Fruit fly (Drosophila melanogaster) whole organism, embryonic: ENCODE measurements around the gene CG7607.

Experiments used
- Atf-2 ChIP-seq: fragments of 200-800 bp; sonication (Bioruptor generic); optimal IDR thresholded peaks from 2 replicates; lab custom pipeline; 2016; ENCODE audit warnings: missing biosample characterization, missing genetic modification characterization
- Awh ChIP-seq: fragments of 200-800 bp; sonication (Bioruptor generic); IDR thresholded peaks from 2 replicates; pipeline ENCODE4, ENCODE4 v1.3.6; 2022; ENCODE audit warnings: missing biosample characterization, missing genetic modification characterization
- Bteb2 ChIP-seq: fragments of 200-800 bp; sonication (Bioruptor generic); optimal IDR thresholded peaks from 2 replicates; lab custom pipeline; 2016; ENCODE audit warnings: missing biosample characterization, missing genetic modification characterization
- CG10321 ChIP-seq: fragments of 200-800 bp; sonication (Bioruptor generic); IDR thresholded peaks from 2 replicates; pipeline ENCODE4 v1.3.6; 2022; ENCODE audit warnings: missing biosample characterization, missing genetic modification characterization
- CG12769 ChIP-seq: fragments of 200-800 bp; sonication (Bioruptor generic); optimal IDR thresholded peaks from 2 replicates; lab custom pipeline; 2019; ENCODE audit warnings: missing biosample characterization, mild to moderate bottlenecking, missing genetic modification characterization, moderate library complexity
- CG13123 ChIP-seq: fragments of 200-800 bp; sonication (Bioruptor generic); optimal IDR thresholded peaks from 2 replicates; lab custom pipeline; 2016; ENCODE audit warnings: missing biosample characterization, missing genetic modification characterization
- CG15601 ChIP-seq: fragments of 200-800 bp; sonication (Bioruptor generic); optimal IDR thresholded peaks from 3 replicates; lab custom pipeline; 2019; ENCODE audit warnings: missing biosample characterization, mild to moderate bottlenecking, missing genetic modification characterization, moderate library complexity
- CG17802 ChIP-seq: fragments of 200-800 bp; sonication (Bioruptor generic); optimal IDR thresholded peaks from 2 replicates; lab custom pipeline; 2018; ENCODE audit warnings: missing biosample characterization, mild to moderate bottlenecking, missing genetic modification characterization, moderate library complexity
- CG18599 ChIP-seq: fragments of 200-800 bp; sonication (Bioruptor generic); optimal IDR thresholded peaks from 3 replicates; lab custom pipeline; 2017; ENCODE audit warnings: missing biosample characterization, missing genetic modification characterization, mild to moderate bottlenecking, moderate library complexity, missing genetic modification reagents
- CG2129 ChIP-seq: fragments of 200-800 bp; sonication (Bioruptor generic); IDR thresholded peaks from 2 replicates; pipeline ENCODE4 v1.3.6; 2022; ENCODE audit warnings: missing biosample characterization, missing genetic modification characterization; ENCODE audit not compliant: partially characterized antibody
- CG4617 ChIP-seq: fragments of 200-800 bp; sonication (Bioruptor generic); optimal IDR thresholded peaks from 3 replicates; lab custom pipeline; 2016; ENCODE audit warnings: missing biosample characterization, missing genetic modification characterization, borderline replicate concordance
- CG6683 ChIP-seq: fragments of 200-800 bp; sonication (Bioruptor generic); optimal IDR thresholded peaks from 2 replicates; lab custom pipeline; 2017; ENCODE audit warnings: missing biosample characterization, mild to moderate bottlenecking, missing genetic modification characterization, missing genetic modification reagents
- CG6791 ChIP-seq: fragments of 200-800 bp; sonication (Bioruptor generic); IDR thresholded peaks from 3 replicates; pipeline ENCODE4 v1.3.6; 2022; ENCODE audit warnings: missing biosample characterization, missing genetic modification characterization; ENCODE audit not compliant: partially characterized antibody
- CG7839 ChIP-seq: fragments of 200-800 bp; sonication (Bioruptor generic); optimal IDR thresholded peaks from 3 replicates; lab custom pipeline; 2018; ENCODE audit warnings: missing biosample characterization, mild to moderate bottlenecking, missing genetic modification characterization, moderate library complexity
- CG8290 ChIP-seq, 3 experiments: fragments of 200-800 bp; sonication (Bioruptor generic); optimal IDR thresholded peaks; 2 replicates each; lab custom pipeline; 2016 to 2019; ENCODE audit warnings: missing biosample characterization in 3 of 3, missing genetic modification characterization in 3 of 3, mild to moderate bottlenecking in 2 of 3, moderate library complexity in 1 of 3
- CG8765 ChIP-seq: fragments of 200-800 bp; sonication (Bioruptor generic); IDR thresholded peaks from 2 replicates; pipeline ENCODE4 v1.3.6; 2022; ENCODE audit warnings: missing biosample characterization, missing genetic modification characterization
- CG8924 ChIP-seq: fragments of 200-800 bp; optimal IDR thresholded peaks from 3 replicates; lab custom pipeline; 2019; ENCODE audit warnings: missing biosample characterization, mild to moderate bottlenecking, missing genetic modification characterization, moderate library complexity
- Doc3 ChIP-seq: fragments of 200-800 bp; sonication (Bioruptor generic); IDR thresholded peaks from 3 replicates; pipeline ENCODE4 v1.3.6; 2022; ENCODE audit warnings: missing biosample characterization, missing genetic modification characterization; ENCODE audit not compliant: partially characterized antibody
- Elba2 ChIP-seq: fragments of 200-800 bp; sonication (Bioruptor generic); optimal IDR thresholded peaks from 3 replicates; lab custom pipeline; 2016; ENCODE audit warnings: missing biosample characterization, missing genetic modification characterization
- HHEX ChIP-seq: fragments of 200-800 bp; sonication (Bioruptor generic); optimal IDR thresholded peaks from 3 replicates; lab custom pipeline; 2017; ENCODE audit warnings: missing biosample characterization, mild to moderate bottlenecking, missing genetic modification characterization, missing genetic modification reagents
- Jarid2 ChIP-seq: fragments of 200-800 bp; sonication (Bioruptor generic); optimal IDR thresholded peaks from 3 replicates; lab custom pipeline; 2017; ENCODE audit warnings: mild to moderate bottlenecking, missing biosample characterization, missing genetic modification reagents, missing genetic modification characterization
- MTF-1 ChIP-seq: fragments of 200-800 bp; sonication (Bioruptor generic); optimal IDR thresholded peaks from 2 replicates; lab custom pipeline; 2018; ENCODE audit warnings: missing biosample characterization, mild to moderate bottlenecking, missing genetic modification characterization, borderline replicate concordance
- NFAT ChIP-seq: fragments of 200-800 bp; sonication (Bioruptor generic); IDR thresholded peaks from 2 replicates; pipeline ENCODE4 v1.3.6; 2022; ENCODE audit warnings: missing biosample characterization, missing genetic modification characterization
- Oli ChIP-seq: fragments of 200-800 bp; sonication (Bioruptor generic); optimal IDR thresholded peaks from 2 replicates; lab custom pipeline; 2018; ENCODE audit warnings: missing biosample characterization, mild to moderate bottlenecking, missing genetic modification characterization, moderate library complexity
- Sox102F ChIP-seq: fragments of 200-800 bp; sonication (Bioruptor generic); optimal IDR thresholded peaks from 2 replicates; lab custom pipeline; 2018; ENCODE audit warnings: missing biosample characterization, mild to moderate bottlenecking, missing genetic modification characterization, moderate library complexity
- TFAM ChIP-seq: fragments of 200-800 bp; sonication (Bioruptor generic); optimal IDR thresholded peaks from 2 replicates; lab custom pipeline; 2017; ENCODE audit warnings: missing biosample characterization, missing genetic modification characterization, inconsistent platforms
- btn ChIP-seq: fragments of 200-800 bp; sonication (Bioruptor generic); optimal IDR thresholded peaks from 2 replicates; lab custom pipeline; 2016; ENCODE audit warnings: missing biosample characterization, missing genetic modification characterization
- chn ChIP-seq: fragments of 200-800 bp; sonication (Bioruptor generic); optimal IDR thresholded peaks from 2 replicates; lab custom pipeline; 2016; ENCODE audit warnings: missing biosample characterization, missing genetic modification characterization
- corto ChIP-seq: fragments of 200-800 bp; sonication (Bioruptor generic); optimal IDR thresholded peaks from 2 replicates; lab custom pipeline; 2016; ENCODE audit warnings: missing biosample characterization, mild to moderate bottlenecking, missing genetic modification characterization, moderate library complexity
- dati ChIP-seq: fragments of 200-800 bp; sonication (Bioruptor generic); IDR thresholded peaks from 2 replicates; pipeline ENCODE4 v1.3.6; 2022; ENCODE audit warnings: missing biosample characterization, missing genetic modification characterization
- emc ChIP-seq: fragments of 200-800 bp; sonication (Bioruptor generic); optimal IDR thresholded peaks from 2 replicates; lab custom pipeline; 2016; ENCODE audit warnings: missing biosample characterization, missing genetic modification characterization
- gro ChIP-seq: fragments of 200-800 bp; sonication (Bioruptor generic); optimal IDR thresholded peaks from 2 replicates; lab custom pipeline; 2016; ENCODE audit warnings: missing biosample characterization, missing genetic modification characterization
- ham ChIP-seq: fragments of 200-800 bp; sonication (Bioruptor generic); IDR thresholded peaks from 2 replicates; pipeline ENCODE4 v1.3.6; 2022; ENCODE audit warnings: missing biosample characterization, missing genetic modification characterization
- hkb ChIP-seq, 2 experiments: fragments of 200-800 bp in 1 of 2; fragments of >200 bp in 1 of 2; sonication (Bioruptor generic) in 1 of 2; IDR thresholded peaks in 1 of 2; optimal IDR thresholded peaks in 1 of 2; 2 replicates each; pipeline versions ENCODE4 v1.3.6 to Lab custom; 2017 to 2022; ENCODE audit warnings: missing biosample characterization in 1 of 2, missing genetic modification characterization in 1 of 2
- lilli ChIP-seq: fragments of 200-800 bp; sonication (Bioruptor generic); optimal IDR thresholded peaks from 3 replicates; lab custom pipeline; 2016; ENCODE audit warnings: missing biosample characterization, missing genetic modification characterization
- nau ChIP-seq: fragments of 200-800 bp; sonication (Bioruptor generic); optimal IDR thresholded peaks from 3 replicates; lab custom pipeline; 2017; ENCODE audit warnings: missing biosample characterization, mild to moderate bottlenecking, missing genetic modification characterization, missing genetic modification reagents
- nerfin-2 ChIP-seq: fragments of 200-800 bp; sonication (Bioruptor generic); IDR thresholded peaks from 2 replicates; pipeline ENCODE4 v1.3.6; 2022; ENCODE audit warnings: missing biosample characterization, missing genetic modification characterization; ENCODE audit not compliant: partially characterized antibody
- oc ChIP-seq: fragments of 200-800 bp; sonication (Bioruptor generic); optimal IDR thresholded peaks from 2 replicates; lab custom pipeline; 2018; ENCODE audit warnings: missing biosample characterization, mild to moderate bottlenecking, missing genetic modification characterization, moderate library complexity
- odd ChIP-seq: fragments of 200-800 bp; sonication (Bioruptor generic); optimal IDR thresholded peaks from 2 replicates; lab custom pipeline; 2017; ENCODE audit warnings: missing biosample characterization, mild to moderate bottlenecking, missing genetic modification characterization
- sim ChIP-seq: fragments of 200-800 bp; sonication (Bioruptor generic); IDR thresholded peaks from 2 replicates; pipeline ENCODE4 v1.3.6; 2022; ENCODE audit warnings: missing biosample characterization, missing genetic modification characterization
- slp2 ChIP-seq: fragments of 200-800 bp; sonication (Bioruptor generic); optimal IDR thresholded peaks from 2 replicates; lab custom pipeline; 2016; ENCODE audit warnings: missing biosample characterization, missing genetic modification characterization
- stwl ChIP-seq: fragments of 200-800 bp; sonication (Bioruptor generic); optimal IDR thresholded peaks from 3 replicates; lab custom pipeline; 2018; ENCODE audit warnings: missing biosample characterization, mild to moderate bottlenecking, missing genetic modification characterization, moderate library complexity
- trem ChIP-seq: fragments of 200-800 bp; optimal IDR thresholded peaks from 3 replicates; lab custom pipeline; 2019; ENCODE audit warnings: missing biosample characterization, mild to moderate bottlenecking, missing genetic modification characterization, moderate library complexity
- ttk ChIP-seq: fragments of 200-800 bp; sonication (Bioruptor generic); IDR thresholded peaks from 2 replicates; pipeline ENCODE4 v2.1.2; 2022; ENCODE audit warnings: missing biosample characterization, missing genetic modification characterization
- tup ChIP-seq: fragments of 200-800 bp; sonication (Bioruptor generic); optimal IDR thresholded peaks from 2 replicates; lab custom pipeline; 2016; ENCODE audit warnings: missing biosample characterization, mild to moderate bottlenecking, missing genetic modification characterization, moderate library complexity
- unpg ChIP-seq: fragments of 200-800 bp; sonication (Bioruptor generic); optimal IDR thresholded peaks from 3 replicates; lab custom pipeline; 2018; ENCODE audit warnings: missing biosample characterization, mild to moderate bottlenecking, missing genetic modification characterization, moderate library complexity
- zfh1 ChIP-seq: fragments of 200-800 bp; sonication (Bioruptor generic); IDR thresholded peaks from 3 replicates; pipeline ENCODE4 v1.3.6; 2022; ENCODE audit warnings: missing biosample characterization, missing genetic modification characterization

Gene CG7607

dm6 chr3L:11246046-11246887 is 46.8 kb downstream of the CG7607 start (continued):
- TF ChIP-seq Awh (GFP tag; lab: Robert Waterston, UW), result peak; percentile 24; the same call in 1 of the 2 replicates
- TF ChIP-seq lilli (GFP tag; lab: Kevin White, UChicago), result no peak
- no peak for TF ChIP-seq dati
- peak; percentile 26 for TF ChIP-seq Sox102F (GFP tag; lab: Kevin White, UChicago)
- peak; percentile 16 for TF ChIP-seq MTF-1 (GFP tag; lab: Kevin White, UChicago)
- TF ChIP-seq CG6683 (GFP tag; lab: Kevin White, UChicago), result no peak
- no peak for TF ChIP-seq CG4617 (GFP tag; lab: Kevin White, UChicago)
- no peak for TF ChIP-seq TFAM
- peak; percentile 24; the same call in 1 of the 3 replicates for TF ChIP-seq CG6791
- peak; percentile 3 for TF ChIP-seq trem
- no peak for TF ChIP-seq tup (GFP tag; lab: Kevin White, UChicago)
- peak; percentile 28 for TF ChIP-seq Jarid2 (GFP tag; lab: Kevin White, UChicago)
- TF ChIP-seq Atf-2 (GFP tag; lab: Kevin White, UChicago), result no peak
- no peak for TF ChIP-seq Doc3
- TF ChIP-seq corto (GFP tag; lab: Kevin White, UChicago), result peak; percentile 87
- no peak for TF ChIP-seq CG15601
- TF ChIP-seq HHEX (GFP tag; lab: Kevin White, UChicago), result no peak
- TF ChIP-seq btn (GFP tag; lab: Kevin White, UChicago), result no peak
- no peak for TF ChIP-seq zfh1 (GFP tag; lab: Robert Waterston, UW)
- TF ChIP-seq Bteb2 (GFP tag; lab: Kevin White, UChicago), result no peak
- no peak for TF ChIP-seq gro
- TF ChIP-seq hkb (optimal IDR thresholded peaks at IDR 0.05; lab: Kevin White, UChicago), result no peak
- TF ChIP-seq hkb (GFP tag; IDR thresholded peaks at IDR 0.05; lab: Robert Waterston, UW), result peak; percentile 28; the same call in 1 of the 2 replicates
- TF ChIP-seq chn (GFP tag; lab: Kevin White, UChicago), result no peak
- TF ChIP-seq Oli (tag; lab: Kevin White, UChicago), result peak; percentile 40
- peak; percentile 68 for TF ChIP-seq nau (GFP tag; lab: Kevin White, UChicago)
- no peak for TF ChIP-seq CG13123 (GFP tag; lab: Kevin White, UChicago)
- no peak for TF ChIP-seq stwl (tag; lab: Kevin White, UChicago)
- TF ChIP-seq CG8290 (GFP tag; optimal IDR thresholded peaks at IDR 0.05; lab: Kevin White, UChicago), result peak; percentile 25
- TF ChIP-seq CG8290 (tag; optimal IDR thresholded peaks at IDR 0.05; lab: Kevin White, UChicago), result no peak
- no peak for TF ChIP-seq unpg (GFP tag; lab: Kevin White, UChicago)
- peak; percentile 72 for TF ChIP-seq CG8924 (tag; lab: Kevin White, UChicago)
- TF ChIP-seq CG2129 (GFP tag; lab: Robert Waterston, UW), result no peak
- no peak for TF ChIP-seq NFAT (GFP tag; lab: Robert Waterston, UW)
- TF ChIP-seq CG8765 (GFP tag; lab: Robert Waterston, UW), result no peak
- no peak for TF ChIP-seq ttk (GFP tag; lab: Robert Waterston, UW)
- peak; percentile 54 for TF ChIP-seq odd (GFP tag; lab: Kevin White, UChicago)
- no peak for TF ChIP-seq sim
- TF ChIP-seq CG17802 (tag; lab: Kevin White, UChicago), result no peak
- TF ChIP-seq CG10321, result no peak
- TF ChIP-seq emc (GFP tag; lab: Kevin White, UChicago), result no peak
- peak; percentile 20 for TF ChIP-seq oc (tag; lab: Kevin White, UChicago)
- TF ChIP-seq nerfin-2 (GFP tag; lab: Robert Waterston, UW), result no peak
- TF ChIP-seq CG18599 (GFP tag; lab: Kevin White, UChicago), result peak; percentile 59
- TF ChIP-seq slp2 (GFP tag; lab: Kevin White, UChicago), result no peak
- TF ChIP-seq Elba2 (GFP tag; lab: Kevin White, UChicago), result peak; percentile 94
- TF ChIP-seq CG7839 (tag; lab: Kevin White, UChicago), result peak; percentile 5
- peak; percentile 4 for TF ChIP-seq CG12769 (tag; lab: Kevin White, UChicago)
- no peak for TF ChIP-seq ham (GFP tag; lab: Robert Waterston, UW)
